Worm (Caenorhabditis elegans) whole organism, young adult: ENCODE data around the gene ZK616.5.

ENCODE experiments used
- B0035.1 ChIP-seq: sonication (generic microtip); optimal IDR thresholded peaks from 2 replicates; lab custom pipeline; 2016; ENCODE audit warnings: missing genetic modification characterization, mild to moderate bottlenecking, missing compliant biosample characterization, missing genotype, missing genetic modification reagents
- B0336.3 ChIP-seq: fragments of 200-800 bp; sonication (Bioruptor generic); IDR thresholded peaks from 2 replicates; pipeline ENCODE4 v1.3.6; 2022; ENCODE audit warnings: missing genetic modification characterization, missing compliant biosample characterization
- C06A6.2 ChIP-seq: fragments of 200-800 bp; sonication (Bioruptor generic); conservative IDR thresholded peaks from 2 replicates; pipeline ENCODE4 v1.3.6; 2022; ENCODE audit warnings: missing genetic modification characterization, missing compliant biosample characterization
- C17E4.6 ChIP-seq: fragments of 200-800 bp; sonication (Bioruptor generic); IDR thresholded peaks from 2 replicates; pipeline ENCODE4 v1.3.6; 2022; ENCODE audit warnings: missing genetic modification reagents, missing genetic modification characterization, missing compliant biosample characterization
- F33H1.4 ChIP-seq: fragments of 200-800 bp; sonication (Bioruptor generic); IDR thresholded peaks from 2 replicates; pipeline ENCODE4 v1.3.6; 2022; ENCODE audit warnings: missing genetic modification reagents, missing genetic modification characterization, missing compliant biosample characterization
- K11D2.4 ChIP-seq: fragments of 200-800 bp; sonication (Bioruptor generic); IDR thresholded peaks from 2 replicates; pipeline ENCODE4 v1.3.6; 2022; ENCODE audit warnings: missing genetic modification reagents, missing genetic modification characterization, missing compliant biosample characterization
- K12H6.12 ChIP-seq: fragments of 200-800 bp; sonication (Bioruptor generic); optimal IDR thresholded peaks from 2 replicates; lab custom pipeline; 2018; ENCODE audit warnings: mild to moderate bottlenecking, missing genetic modification characterization, missing compliant biosample characterization
- T07F8.4 ChIP-seq: sonication (generic microtip); optimal IDR thresholded peaks from 2 replicates; lab custom pipeline; 2016; ENCODE audit warnings: mild to moderate bottlenecking, missing genetic modification characterization, moderate library complexity, missing compliant biosample characterization
- Y53F4B.3 ChIP-seq: fragments of 200-800 bp; sonication (Bioruptor generic); IDR thresholded peaks from 2 replicates; pipeline ENCODE4 v1.3.6; 2022; ENCODE audit warnings: missing genetic modification reagents, missing genetic modification characterization, missing compliant biosample characterization
- ama-1 ChIP-seq, 3 experiments: fragments of 150-350 bp in 1 of 3; sonication (generic microtip) in 2 of 3; optimal IDR thresholded peaks; 2 replicates each; lab custom pipeline; 2014 to 2018; ENCODE audit warnings: missing biosample characterization in 2 of 3, missing genetic modification characterization in 2 of 3, missing genetic modification reagents in 2 of 3
- aptf-3 ChIP-seq: fragments of 200-800 bp; sonication (Bioruptor generic); IDR thresholded peaks from 2 replicates; pipeline ENCODE4 v1.3.6; 2022; ENCODE audit warnings: missing genetic modification characterization, missing compliant biosample characterization
- attf-5 ChIP-seq: fragments of 200-800 bp; sonication (Bioruptor generic); optimal IDR thresholded peaks from 2 replicates; lab custom pipeline; 2018; ENCODE audit warnings: mild to moderate bottlenecking, missing genetic modification characterization, missing compliant biosample characterization
- bed-1 ChIP-seq: fragments of 200-800 bp; sonication (Bioruptor generic); IDR thresholded peaks from 2 replicates; pipeline ENCODE4 v1.3.6; 2022; ENCODE audit warnings: missing genetic modification reagents, missing genetic modification characterization, missing compliant biosample characterization
- cebp-1 ChIP-seq, 2 experiments: fragments of 200-800 bp in 1 of 2; sonication (Bioruptor generic) in 1 of 2; sonication (generic microtip) in 1 of 2; IDR thresholded peaks in 1 of 2; optimal IDR thresholded peaks in 1 of 2; 2 replicates each; pipeline versions ENCODE4 v1.3.6 to Lab custom; 2017 to 2022; ENCODE audit warnings: missing compliant biosample characterization in 2 of 2, missing genetic modification characterization in 2 of 2, mild to moderate bottlenecking in 1 of 2, missing genetic modification reagents in 1 of 2, moderate library complexity in 1 of 2
- ceh-40 ChIP-seq: fragments of 200-800 bp; sonication (Bioruptor generic); IDR thresholded peaks from 2 replicates; pipeline ENCODE4 v1.3.6; 2022; ENCODE audit warnings: missing genetic modification characterization, missing compliant biosample characterization
- ceh-58 ChIP-seq: fragments of 200-800 bp; sonication (Bioruptor generic); IDR thresholded peaks from 2 replicates; pipeline ENCODE4 v1.3.6; 2022; ENCODE audit warnings: missing genetic modification characterization, missing compliant biosample characterization
- ceh-91 ChIP-seq: fragments of 200-800 bp; sonication (Bioruptor generic); IDR thresholded peaks from 2 replicates; pipeline ENCODE4 v1.3.6; 2022; ENCODE audit warnings: missing genetic modification reagents, missing genetic modification characterization, missing compliant biosample characterization
- chd-7 ChIP-seq: sonication (generic microtip); optimal IDR thresholded peaks from 2 replicates; lab custom pipeline; 2016; ENCODE audit warnings: mild to moderate bottlenecking, missing genetic modification characterization, moderate library complexity, missing compliant biosample characterization
- dpff-1 ChIP-seq: sonication (generic microtip); optimal IDR thresholded peaks from 2 replicates; lab custom pipeline; 2017; ENCODE audit warnings: mild to moderate bottlenecking, missing genetic modification characterization, missing compliant biosample characterization
- egrh-3 ChIP-seq: fragments of 200-800 bp; sonication (Bioruptor generic); IDR thresholded peaks from 2 replicates; pipeline ENCODE4 v1.3.6; 2022; ENCODE audit warnings: missing genetic modification reagents, missing genetic modification characterization, missing compliant biosample characterization
- ets-4 ChIP-seq: fragments of 200-800 bp; sonication (Bioruptor generic); optimal IDR thresholded peaks from 2 replicates; lab custom pipeline; 2018; ENCODE audit warnings: mild to moderate bottlenecking, missing genetic modification characterization, missing compliant biosample characterization
- him-1 ChIP-seq: sonication (generic microtip); optimal IDR thresholded peaks from 2 replicates; lab custom pipeline; 2016; ENCODE audit warnings: missing genotype, missing genetic modification reagents, missing genetic modification characterization, missing compliant biosample characterization
- hsf-1 ChIP-seq: fragments of 200-800 bp; sonication (Bioruptor generic); IDR thresholded peaks from 2 replicates; pipeline ENCODE4 v1.3.6; 2022; ENCODE audit warnings: missing genetic modification reagents, missing genetic modification characterization, missing compliant biosample characterization
- lag-1 ChIP-seq: fragments of 200-800 bp; sonication (Bioruptor generic); IDR thresholded peaks from 2 replicates; pipeline ENCODE4 v1.3.6; 2022; ENCODE audit warnings: missing genetic modification reagents, missing genetic modification characterization, missing compliant biosample characterization
- lin-40 ChIP-seq: sonication (generic microtip); optimal IDR thresholded peaks from 2 replicates; lab custom pipeline; 2016; ENCODE audit warnings: missing genetic modification characterization, mild to moderate bottlenecking, missing compliant biosample characterization, missing genotype, missing genetic modification reagents
- lin-54 ChIP-seq: fragments of 200-800 bp; sonication (Bioruptor generic); optimal IDR thresholded peaks from 2 replicates; lab custom pipeline; 2018; ENCODE audit warnings: mild to moderate bottlenecking, missing genetic modification characterization, missing compliant biosample characterization
- lsl-1 ChIP-seq: fragments of 200-800 bp; sonication (Bioruptor generic); optimal IDR thresholded peaks from 2 replicates; lab custom pipeline; 2018; ENCODE audit warnings: mild to moderate bottlenecking, missing genetic modification characterization, moderate library complexity, missing compliant biosample characterization
- lsy-27 ChIP-seq: sonication (generic microtip); optimal IDR thresholded peaks from 2 replicates; lab custom pipeline; 2017; ENCODE audit warnings: missing genetic modification characterization, mild to moderate bottlenecking, missing compliant biosample characterization, antibody characterized with exemption, missing genotype, borderline replicate concordance; ENCODE audit not compliant: insufficient read depth
- madf-6 ChIP-seq: fragments of 200-800 bp; sonication (Bioruptor generic); IDR thresholded peaks from 2 replicates; pipeline ENCODE4 v1.3.6; 2022; ENCODE audit warnings: missing genetic modification reagents, missing genetic modification characterization, missing compliant biosample characterization
- madf-8 ChIP-seq: fragments of 200-800 bp; sonication (Bioruptor generic); conservative IDR thresholded peaks from 2 replicates; pipeline ENCODE4 v1.3.6; 2022; ENCODE audit warnings: missing genetic modification reagents, missing genetic modification characterization, missing compliant biosample characterization
- mel-28 ChIP-seq: sonication (generic microtip); optimal IDR thresholded peaks from 2 replicates; lab custom pipeline; 2016; ENCODE audit warnings: borderline replicate concordance, mild to moderate bottlenecking, missing genetic modification characterization, missing compliant biosample characterization
- nfyb-1 ChIP-seq: fragments of 200-800 bp; sonication (Bioruptor generic); IDR thresholded peaks from 2 replicates; pipeline ENCODE4 v1.3.6; 2022; ENCODE audit warnings: missing genetic modification reagents, missing genetic modification characterization, missing compliant biosample characterization
- nhr-27 ChIP-seq: fragments of 200-800 bp; sonication (Bioruptor generic); optimal IDR thresholded peaks from 2 replicates; lab custom pipeline; 2018; ENCODE audit warnings: mild to moderate bottlenecking, missing genetic modification characterization, moderate library complexity, missing compliant biosample characterization
- nhr-80 ChIP-seq: sonication (generic microtip); optimal IDR thresholded peaks from 2 replicates; lab custom pipeline; 2016; ENCODE audit warnings: missing genetic modification characterization, missing compliant biosample characterization
- pbrm-1 ChIP-seq: fragments of 200-800 bp; sonication (Bioruptor generic); IDR thresholded peaks from 2 replicates; pipeline ENCODE4 v1.3.6; 2022; ENCODE audit warnings: missing genetic modification reagents, missing genetic modification characterization, missing compliant biosample characterization
- rec-8 ChIP-seq, 2 experiments: sonication (generic microtip); optimal IDR thresholded peaks; 2 replicates each; lab custom pipeline; 2016; ENCODE audit warnings: mild to moderate bottlenecking in 2 of 2, missing genetic modification characterization in 2 of 2, missing genetic modification reagents in 2 of 2, missing genotype in 2 of 2, missing biosample characterization in 1 of 2, missing compliant biosample characterization in 1 of 2, moderate library complexity in 1 of 2
- sdz-38 ChIP-seq: sonication (generic microtip); optimal IDR thresholded peaks from 2 replicates; lab custom pipeline; 2016; ENCODE audit warnings: missing genotype, missing genetic modification characterization, missing compliant biosample characterization
- snpc-1.1 ChIP-seq: sonication (generic microtip); optimal IDR thresholded peaks from 2 replicates; lab custom pipeline; 2017; ENCODE audit warnings: missing genetic modification characterization, mild to moderate bottlenecking, missing compliant biosample characterization, antibody characterized with exemption, moderate library complexity, missing genotype, missing genetic modification reagents; ENCODE audit not compliant: insufficient read depth
- snpc-3.4 ChIP-seq: sonication (generic microtip); optimal IDR thresholded peaks from 2 replicates; lab custom pipeline; 2017; ENCODE audit warnings: missing genetic modification characterization, mild to moderate bottlenecking, missing compliant biosample characterization, antibody characterized with exemption, moderate library complexity, missing genotype, missing genetic modification reagents
- snpc-4 ChIP-seq, 5 experiments: fragments of 150-350 bp in 1 of 5; sonication (generic microtip) in 4 of 5; optimal IDR thresholded peaks; 2 replicates each; lab custom pipeline; 2014 to 2018; ENCODE audit warnings: missing genetic modification characterization in 5 of 5, missing biosample characterization in 3 of 5, antibody characterized with exemption in 2 of 5, mild to moderate bottlenecking in 2 of 5, missing compliant biosample characterization in 2 of 5, missing genotype in 2 of 5, moderate library complexity in 2 of 5, missing genetic modification reagents in 1 of 5
- somi-1 ChIP-seq: fragments of 200-800 bp; sonication (Bioruptor generic); optimal IDR thresholded peaks from 2 replicates; lab custom pipeline; 2018; ENCODE audit warnings: mild to moderate bottlenecking, missing genetic modification characterization, missing compliant biosample characterization
- tbp1 ChIP-seq: fragments of 200-800 bp; sonication (Bioruptor generic); optimal IDR thresholded peaks from 2 replicates; lab custom pipeline; 2018; ENCODE audit warnings: mild to moderate bottlenecking, missing genetic modification characterization, missing compliant biosample characterization
- tbx-9 ChIP-seq: sonication (generic microtip); optimal IDR thresholded peaks from 2 replicates; lab custom pipeline; 2016; ENCODE audit warnings: borderline replicate concordance, missing genetic modification characterization, inconsistent platforms, missing compliant biosample characterization
- unc-130 ChIP-seq: sonication (generic microtip); optimal IDR thresholded peaks from 2 replicates; lab custom pipeline; 2016; ENCODE audit warnings: missing genetic modification reagents, missing genetic modification characterization, missing compliant biosample characterization
- xnd-1 ChIP-seq: sonication (generic microtip); optimal IDR thresholded peaks from 2 replicates; lab custom pipeline; 2016; ENCODE audit warnings: missing genotype, missing genetic modification reagents, missing genetic modification characterization, missing compliant biosample characterization
- zfh-2 ChIP-seq: fragments of 200-800 bp; sonication (Bioruptor generic); conservative IDR thresholded peaks from 2 replicates; pipeline ENCODE4 v1.3.6; 2022; ENCODE audit warnings: missing genetic modification reagents, missing genetic modification characterization, missing compliant biosample characterization
- ztf-3 ChIP-seq: fragments of 200-800 bp; sonication (Bioruptor generic); optimal IDR thresholded peaks from 2 replicates; lab custom pipeline; 2018; ENCODE audit warnings: mild to moderate bottlenecking, missing genetic modification characterization, missing compliant biosample characterization

The ZK616.5 gene

ce11 chrIV:5394687-5395086 lies 3.0 kb downstream of the ZK616.5 start, which contains the start of the genes perm-3 and swsn-6 (continued):
- TF ChIP-seq unc-130 (GFP tag; lab: Kevin White, UChicago) (peak; percentile 14), cebp-1 (GFP tag; IDR thresholded peaks at IDR 0.05; lab: Robert Waterston, UW) (no peak), cebp-1 (tag; optimal IDR thresholded peaks at IDR 0.05; lab: Kevin White, UChicago) (peak; percentile 65), aptf-3 (GFP tag; lab: Robert Waterston, UW) (no peak), lin-40 (tag; lab: Kevin White, UChicago) (peak; percentile 81), zfh-2 (no peak), K12H6.12 (tag; lab: Kevin White, UChicago) (no peak), madf-6 (peak; percentile 70; the same call in 1 of the 2 replicates), tbx-9 (tag; lab: Kevin White, UChicago) (no peak), snpc-4 (GFP tag; optimal IDR thresholded peaks at IDR 0.05; lab: Kevin White, UChicago) (peak; percentile 81), snpc-4 (tag; optimal IDR thresholded peaks at IDR 0.05; lab: Kevin White, UChicago) (peak; percentile 50 to 88 (median 77)), dpff-1 (no peak), lin-54 (GFP tag; lab: Kevin White, UChicago) (peak; percentile 81), C06A6.2 (GFP tag; lab: Robert Waterston, UW) (no peak; the same call in 1 of the 2 replicates), bed-1 (GFP tag; lab: Robert Waterston, UW) (no peak), snpc-1.1 (tag; lab: Kevin White, UChicago) (no peak), lsy-27 (no peak), B0336.3 (GFP tag; lab: Robert Waterston, UW) (peak; percentile 61), nhr-27 (tag; lab: Kevin White, UChicago) (no peak), Y53F4B.3 (GFP tag; lab: Robert Waterston, UW) (no peak), ceh-58 (no peak), lsl-1 (GFP tag; lab: Kevin White, UChicago) (peak; percentile 41), K11D2.4 (no peak), pbrm-1 (GFP tag; lab: Robert Waterston, UW) (peak; percentile 83), ets-4 (no peak), sdz-38 (tag; lab: Kevin White, UChicago) (no peak), attf-5 (GFP tag; lab: Kevin White, UChicago) (peak; percentile 73), chd-7 (tag; lab: Kevin White, UChicago) (no peak), F33H1.4 (GFP tag; lab: Robert Waterston, UW) (peak; percentile 65), ceh-40 (GFP tag; lab: Robert Waterston, UW) (no peak), somi-1 (GFP tag; lab: Kevin White, UChicago) (no peak), B0035.1 (tag; lab: Kevin White, UChicago) (no peak), rec-8 (tag; optimal IDR thresholded peaks at IDR 0.05; lab: Kevin White, UChicago) (no peak), tbp1 (GFP tag; lab: Kevin White, UChicago) (peak; percentile 50), ama-1 (optimal IDR thresholded peaks at IDR 0.05; lab: Kevin White, UChicago) (no peak), ama-1 (GFP tag; optimal IDR thresholded peaks at IDR 0.05; lab: Kevin White, UChicago) (no peak), ztf-3 (no peak), lag-1 (GFP tag; lab: Robert Waterston, UW) (no peak), T07F8.4 (tag; lab: Kevin White, UChicago) (no peak), snpc-3.4 (tag; lab: Kevin White, UChicago) (no peak), egrh-3 (GFP tag; lab: Robert Waterston, UW) (no peak), hsf-1 (no peak), ceh-91 (GFP tag; lab: Robert Waterston, UW) (no peak; the same call in 1 of the 2 replicates), nfyb-1 (GFP tag; lab: Robert Waterston, UW) (no peak), madf-8 (GFP tag; lab: Robert Waterston, UW) (no peak), mel-28 (tag; lab: Kevin White, UChicago) (no peak), xnd-1 (tag; lab: Kevin White, UChicago) (peak; percentile 21), nhr-80 (tag; lab: Kevin White, UChicago) (peak; percentile 54), him-1 (tag; lab: Kevin White, UChicago) (no peak), C17E4.6 (no peak)
